Worm (Caenorhabditis elegans) whole organism, L1 larva: ENCODE data around the gene trcs-1.

Experiments used
- egl-27 ChIP-seq, 2 experiments: fragments of 150-350 bp in 1 of 2; sonication (generic microtip); optimal IDR thresholded peaks; 3 replicates each; lab custom pipeline; 2017 to 2018; ENCODE audit warnings: missing biosample characterization in 2 of 2, missing genetic modification characterization in 2 of 2, missing genetic modification reagents in 2 of 2
- irx-1 ChIP-seq: sonication (generic microtip); optimal IDR thresholded peaks from 2 replicates; lab custom pipeline; 2016; ENCODE audit warnings: missing genetic modification characterization, missing compliant biosample characterization
- lir-3 ChIP-seq: sonication (generic microtip); optimal IDR thresholded peaks from 2 replicates; lab custom pipeline; 2016; ENCODE audit warnings: mild to moderate bottlenecking, missing genetic modification characterization, moderate library complexity, missing compliant biosample characterization; ENCODE audit not compliant: poor library complexity
- lsy-2 ChIP-seq, 2 experiments: fragments of 150-350 bp; optimal IDR thresholded peaks; 2 replicates each; lab custom pipeline; 2014; ENCODE audit warnings: missing biosample characterization in 2 of 2, missing genetic modification characterization in 2 of 2
- swsn-7 ChIP-seq: sonication (generic microtip); optimal IDR thresholded peaks from 2 replicates; lab custom pipeline; 2016; ENCODE audit warnings: missing genetic modification characterization, missing compliant biosample characterization
- ztf-11 ChIP-seq, 2 experiments: sonication (generic microtip); optimal IDR thresholded peaks; 2 replicates each; lab custom pipeline; 2016 to 2017; ENCODE audit warnings: missing genetic modification characterization in 2 of 2, missing biosample characterization in 1 of 2, missing compliant biosample characterization in 1 of 2

ce11 chrIV:9632966-9633494, 44.4 kb upstream of the trcs-1 start:
- TF ChIP-seq ztf-11 (tag; optimal IDR thresholded peaks at IDR 0.05; lab: Kevin White, UChicago) = no peak
- no peak for TF ChIP-seq lsy-2 (tag; optimal IDR thresholded peaks at IDR 0.05; lab: Kevin White, UChicago)
- TF ChIP-seq irx-1 (tag; lab: Kevin White, UChicago) = no peak
- TF ChIP-seq swsn-7 (tag; lab: Kevin White, UChicago) = no peak
- no peak for TF ChIP-seq egl-27 (tag; optimal IDR thresholded peaks at IDR 0.05; lab: Kevin White, UChicago)
- TF ChIP-seq lir-3 (tag; lab: Kevin White, UChicago) = no peak
